Worm (Caenorhabditis elegans): ENCODE measurements around the gene srz-19.
"Not testable (repeated sequence)": the region's sequence is repeated elsewhere in the genome, so short reads cannot be mapped to it uniquely, and the experiment has no call there.

srz-19 gene

ce11 chrIV:3926117-3926516, 6.5 kb downstream of the srz-19 start, which contains the start of gene clec-68:
Gene clec-68 (plus strand): TSS chrIV:3926417.
- TF ChIP-seq tra-1 (GFP tag; IDR thresholded peaks at IDR 0.05) (no peak), arid-1 (GFP tag; conservative IDR thresholded peaks at IDR 0.05) (no peak), skn-1 (tag; optimal IDR thresholded peaks at IDR 0.05) (no peak), attf-4 (tag; optimal IDR thresholded peaks at IDR 0.05) (no peak), ZK337.2 (GFP tag; IDR thresholded peaks at IDR 0.05) (no peak)

ce11 chrIV:3932408-3932807, 12.8 kb downstream of the srz-19 start, which contains the start of gene clec-70:
Gene clec-70 (plus strand): TSS chrIV:3932708.
- not testable (repeated sequence) for TF ChIP-seq ztf-11 (tag; optimal IDR thresholded peaks at IDR 0.05); dpl-1 (GFP tag; optimal IDR thresholded peaks at IDR 0.05); unc-39 (tag; optimal IDR thresholded peaks at IDR 0.05)

ce11 chrIV:3937097-3937496, 17.5 kb downstream of the srz-19 start, which contains the start of gene clec-71:
Gene clec-71 (plus strand): TSS chrIV:3937458.
- TF ChIP-seq unc-62 (GFP tag; optimal IDR thresholded peaks at IDR 0.05 in 1 of 2) (peak in 1 of 2 experiments; percentile 55), unc-62 (tag; optimal IDR thresholded peaks at IDR 0.05) (no peak), lin-39 (tag; optimal IDR thresholded peaks at IDR 0.05) (no peak), aha-1 (tag) (peak; percentile 57)

- TF ChIP-seq ztf-7 (tag; optimal IDR thresholded peaks at IDR 0.05) (no peak), ceh-44 (GFP tag; IDR thresholded peaks at IDR 0.05) (no peak), pqm-1 (tag; optimal IDR thresholded peaks at IDR 0.05) (peak; percentile 6), nhr-102 (tag; optimal IDR thresholded peaks at IDR 0.05) (no peak), snpc-1.2 (GFP tag; IDR thresholded peaks at IDR 0.05) (no peak), mdt-29 (GFP tag; IDR thresholded peaks at IDR 0.05) (no peak), T26A8.4 (GFP tag; IDR thresholded peaks at IDR 0.05) (no peak), nhr-77 (tag; optimal IDR thresholded peaks at IDR 0.05) (peak; percentile 54), zfp-3 (GFP tag; conservative IDR thresholded peaks at IDR 0.05) (no peak), aha-1 (tag) (peak; percentile 87), ceh-28 (tag; optimal IDR thresholded peaks at IDR 0.05) (no peak), unc-62 (GFP tag; optimal IDR thresholded peaks at IDR 0.05 in 1 of 2) (peak in 1 of 2 experiments; percentile 35), unc-62 (tag; optimal IDR thresholded peaks at IDR 0.05) (no peak), unc-130 (GFP tag; optimal IDR thresholded peaks at IDR 0.05) (no peak), dve-1 (tag; optimal IDR thresholded peaks at IDR 0.05; ENCODE audit: insufficient read depth) (no peak), nhr-28 (tag; optimal IDR thresholded peaks at IDR 0.05) (peak; percentile 87), tag-97 (GFP tag; IDR thresholded peaks at IDR 0.05) (no peak), dpl-1 (GFP tag; optimal IDR thresholded peaks at IDR 0.05) (no peak), fkh-10 (GFP tag; optimal IDR thresholded peaks at IDR 0.05) (no peak)
Observed at ce11 chrIV:3941658-3942328, 22.2 kb downstream of the srz-19 start, which contains the start of gene clec-174. Gene clec-174 (minus strand): TSS chrIV:3941708.

DNA sequence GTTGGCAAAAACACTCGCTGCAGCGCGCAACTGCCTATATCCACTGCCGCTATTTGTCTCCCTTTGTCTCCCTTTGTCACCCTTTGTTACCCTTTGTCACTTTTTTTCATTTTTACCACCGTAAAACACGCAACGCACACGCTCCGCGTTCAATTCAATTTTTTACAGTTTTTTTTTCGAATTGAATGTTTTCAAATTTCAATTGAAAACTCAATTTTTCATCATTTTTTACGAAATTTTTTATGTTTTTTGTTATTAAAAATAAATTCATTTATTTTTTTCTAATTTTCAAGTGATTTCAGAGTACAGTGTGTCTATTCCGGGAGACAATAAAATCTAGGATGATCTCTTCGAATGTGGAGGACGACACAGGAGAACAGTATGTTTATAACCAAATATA, 23.4 kb downstream of the srz-19 start, which contains the start of gene Y46C8AL.11:
Gene Y46C8AL.11, plus strand, starts transcription at position 301 of the 400 bp plus-strand sequence.
- no peak for TF ChIP-seq lin-39 (tag; optimal IDR thresholded peaks at IDR 0.05)

DNA sequence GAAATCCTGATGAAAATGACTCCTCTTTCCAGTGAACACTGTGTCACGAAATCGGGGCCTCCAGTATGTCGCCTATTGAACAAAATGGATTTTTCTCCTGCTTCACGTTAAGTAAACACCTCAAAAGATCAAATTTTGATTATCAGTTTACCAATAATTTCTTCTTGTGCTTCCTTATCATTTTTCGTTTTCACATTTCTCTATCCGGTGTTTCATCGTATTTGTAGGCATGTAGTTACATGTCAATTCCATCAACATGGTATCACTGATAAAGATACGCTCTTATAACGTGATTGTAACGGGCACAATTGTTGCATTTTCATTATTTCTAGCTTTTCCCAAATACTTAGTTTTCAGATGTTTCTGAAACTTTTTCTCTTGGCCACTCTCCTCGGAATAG, 24.9 kb downstream of the srz-19 start, which contains the start of gene clec-72:
Gene clec-72, plus strand, starts transcription at position 358 of the 400 bp plus-strand sequence.
- TF ChIP-seq ZK546.5 (tag; optimal IDR thresholded peaks at IDR 0.05): no peak
- TF ChIP-seq mes-2 (tag; optimal IDR thresholded peaks at IDR 0.05; ENCODE audit: poor library complexity, severe bottlenecking): no peak
- TF ChIP-seq ceh-32 (tag; optimal IDR thresholded peaks at IDR 0.05; ENCODE audit: poor library complexity): no peak
- peak; percentile 99 for TF ChIP-seq nhr-28 (tag; optimal IDR thresholded peaks at IDR 0.05)
- TF ChIP-seq ceh-28 (tag; optimal IDR thresholded peaks at IDR 0.05): no peak
- TF ChIP-seq jun-1 (tag; optimal IDR thresholded peaks at IDR 0.05): no peak
- TF ChIP-seq hif-1 (tag; optimal IDR thresholded peaks at IDR 0.05): no peak
- TF ChIP-seq mxl-2 (GFP tag; conservative IDR thresholded peaks at IDR 0.05): no peak
- TF ChIP-seq zfp-3 (GFP tag; conservative IDR thresholded peaks at IDR 0.05): no peak
- TF ChIP-seq nhr-102 (tag; optimal IDR thresholded peaks at IDR 0.05): no peak
- TF ChIP-seq lin-39 (tag; optimal IDR thresholded peaks at IDR 0.05): no peak
- TF ChIP-seq nhr-10 (tag; optimal IDR thresholded peaks at IDR 0.05): no peak
- peak; percentile 49; the same call in 1 of the 2 replicates for TF ChIP-seq lin-1 (GFP tag; IDR thresholded peaks at IDR 0.05)
- TF ChIP-seq Y75B8A.6 (GFP tag; IDR thresholded peaks at IDR 0.05): 0 out of 2 replicates have a peak, but pooled peaks have one; percentile 7
- TF ChIP-seq dmd-9 (GFP tag; IDR thresholded peaks at IDR 0.05): no peak
- TF ChIP-seq F10B5.3 (tag; optimal IDR thresholded peaks at IDR 0.05): no peak
- TF ChIP-seq saeg-2 (GFP tag; IDR thresholded peaks at IDR 0.05): no peak
- peak; percentile 92 for TF ChIP-seq dmd-6 (GFP tag; IDR thresholded peaks at IDR 0.05)
- no peak for TF ChIP-seq nhr-111 (GFP tag; optimal IDR thresholded peaks at IDR 0.05)

All from whole organism, L4 larva.